Fruit fly (Drosophila melanogaster) whole organism, embryonic: Measurements from ENCODE around the gene Chrac-14.

Experiments
- Atf-2 ChIP-seq: fragments of 200-800 bp; sonication (Bioruptor generic); optimal IDR thresholded peaks from 2 replicates; lab custom pipeline; 2016; ENCODE audit warnings: missing biosample characterization, missing genetic modification characterization
- CG10209 ChIP-seq: fragments of 200-800 bp; sonication (Bioruptor generic); optimal IDR thresholded peaks from 3 replicates; lab custom pipeline; 2017; ENCODE audit warnings: missing biosample characterization, mild to moderate bottlenecking, missing genetic modification characterization, missing genetic modification reagents
- CG1024 ChIP-seq: fragments of 200-800 bp; sonication (Bioruptor generic); IDR thresholded peaks from 2 replicates; pipeline ENCODE4 v1.3.6; 2022; ENCODE audit warnings: missing biosample characterization, missing genetic modification characterization
- CG10321 ChIP-seq: fragments of 200-800 bp; sonication (Bioruptor generic); IDR thresholded peaks from 2 replicates; pipeline ENCODE4 v1.3.6; 2022; ENCODE audit warnings: missing biosample characterization, missing genetic modification characterization
- CG10654 ChIP-seq: fragments of 200-800 bp; sonication (Bioruptor generic); optimal IDR thresholded peaks from 2 replicates; lab custom pipeline; 2016; ENCODE audit warnings: missing biosample characterization, missing genetic modification characterization
- CG10979 ChIP-seq: fragments of 200-800 bp; sonication (Bioruptor generic); optimal IDR thresholded peaks from 2 replicates; lab custom pipeline; 2018; ENCODE audit warnings: missing biosample characterization, mild to moderate bottlenecking, missing genetic modification characterization, moderate library complexity
- CG11723 ChIP-seq: fragments of 200-800 bp; sonication (Bioruptor generic); optimal IDR thresholded peaks from 2 replicates; lab custom pipeline; 2017; ENCODE audit warnings: missing biosample characterization, mild to moderate bottlenecking, missing genetic modification characterization
- CG12391 ChIP-seq: fragments of 200-800 bp; sonication (Bioruptor generic); optimal IDR thresholded peaks from 3 replicates; lab custom pipeline; 2018; ENCODE audit warnings: missing biosample characterization, mild to moderate bottlenecking, missing genetic modification characterization, moderate library complexity
- CG13287 ChIP-seq: fragments of 200-800 bp; sonication (Bioruptor generic); IDR thresholded peaks from 2 replicates; pipeline ENCODE4 v1.3.6; 2022; ENCODE audit warnings: missing biosample characterization, missing genetic modification characterization; ENCODE audit not compliant: partially characterized antibody
- CG14050 ChIP-seq: fragments of 200-800 bp; sonication (Bioruptor generic); IDR thresholded peaks from 3 replicates; pipeline ENCODE4 v1.3.6; 2022; ENCODE audit warnings: missing biosample characterization, missing genetic modification characterization
- CG1529 ChIP-seq: fragments of 200-800 bp; sonication (Bioruptor generic); optimal IDR thresholded peaks from 3 replicates; lab custom pipeline; 2018; ENCODE audit warnings: missing biosample characterization, missing genetic modification characterization
- CG17568 ChIP-seq: fragments of 200-800 bp; sonication (Bioruptor generic); optimal IDR thresholded peaks from 2 replicates; lab custom pipeline; 2018; ENCODE audit warnings: missing biosample characterization, mild to moderate bottlenecking, missing genetic modification characterization, moderate library complexity
- CG17912 ChIP-seq: fragments of 200-800 bp; sonication (Bioruptor generic); optimal IDR thresholded peaks from 2 replicates; lab custom pipeline; 2018; ENCODE audit warnings: missing biosample characterization, mild to moderate bottlenecking, missing genetic modification characterization
- CG2875 ChIP-seq: fragments of 200-800 bp; sonication (Bioruptor generic); optimal IDR thresholded peaks from 2 replicates; lab custom pipeline; 2017; ENCODE audit warnings: missing biosample characterization, mild to moderate bottlenecking, missing genetic modification characterization, missing genetic modification reagents
- CG31365 ChIP-seq: fragments of 200-800 bp; sonication (Bioruptor generic); optimal IDR thresholded peaks from 2 replicates; lab custom pipeline; 2018; ENCODE audit warnings: missing biosample characterization, mild to moderate bottlenecking, missing genetic modification characterization
- CG5180 ChIP-seq: fragments of 200-800 bp; sonication (Bioruptor generic); optimal IDR thresholded peaks from 3 replicates; lab custom pipeline; 2017; ENCODE audit warnings: missing biosample characterization, missing genetic modification characterization, mild to moderate bottlenecking, moderate library complexity, missing genetic modification reagents
- CG6272 ChIP-seq: fragments of 200-800 bp; sonication (Bioruptor generic); IDR thresholded peaks from 2 replicates; pipeline ENCODE4 v1.3.6; 2022; ENCODE audit warnings: missing biosample characterization, missing genetic modification characterization
- CG6791 ChIP-seq: fragments of 200-800 bp; sonication (Bioruptor generic); IDR thresholded peaks from 3 replicates; pipeline ENCODE4 v1.3.6; 2022; ENCODE audit warnings: missing biosample characterization, missing genetic modification characterization; ENCODE audit not compliant: partially characterized antibody
- CG7372 ChIP-seq: fragments of 200-800 bp; sonication (Bioruptor generic); IDR thresholded peaks from 2 replicates; pipeline ENCODE4 v1.3.6; 2022; ENCODE audit warnings: missing biosample characterization, missing genetic modification characterization
- CG8290 ChIP-seq, 3 experiments: fragments of 200-800 bp; sonication (Bioruptor generic); optimal IDR thresholded peaks; 2 replicates each; lab custom pipeline; 2016 to 2019; ENCODE audit warnings: missing biosample characterization in 3 of 3, missing genetic modification characterization in 3 of 3, mild to moderate bottlenecking in 2 of 3, moderate library complexity in 1 of 3
- CG8359 ChIP-seq: fragments of 200-800 bp; sonication (Bioruptor generic); optimal IDR thresholded peaks from 2 replicates; lab custom pipeline; 2017; ENCODE audit warnings: missing biosample characterization, mild to moderate bottlenecking, missing genetic modification characterization, borderline replicate concordance
- CG8944 ChIP-seq: fragments of 200-800 bp; sonication (Bioruptor generic); optimal IDR thresholded peaks from 3 replicates; lab custom pipeline; 2016; ENCODE audit warnings: missing biosample characterization, missing genetic modification characterization
- CHES-1-like ChIP-seq: fragments of 200-800 bp; sonication (Bioruptor generic); optimal IDR thresholded peaks from 2 replicates; lab custom pipeline; 2016; ENCODE audit warnings: missing biosample characterization, missing genetic modification characterization
- Deaf1 ChIP-seq: fragments of 200-800 bp; optimal IDR thresholded peaks from 3 replicates; lab custom pipeline; 2019; ENCODE audit warnings: missing biosample characterization, mild to moderate bottlenecking, missing genetic modification characterization, moderate library complexity
- Drgx ChIP-seq: fragments of 200-800 bp; sonication (Bioruptor generic); IDR thresholded peaks from 2 replicates; pipeline ENCODE4 v1.3.6; 2022; ENCODE audit warnings: missing biosample characterization, missing genetic modification characterization
- E2f2 ChIP-seq: fragments of 200-800 bp; sonication (Bioruptor generic); IDR thresholded peaks from 2 replicates; pipeline ENCODE4 v1.3.6; 2022; ENCODE audit warnings: missing biosample characterization, missing genetic modification characterization
- Fer1 ChIP-seq: fragments of 200-800 bp; sonication (Bioruptor generic); optimal IDR thresholded peaks from 2 replicates; lab custom pipeline; 2017; ENCODE audit warnings: missing biosample characterization, mild to moderate bottlenecking, missing genetic modification characterization
- Fer3 ChIP-seq: fragments of 200-800 bp; sonication (Bioruptor generic); optimal IDR thresholded peaks from 2 replicates; lab custom pipeline; 2018; ENCODE audit warnings: missing biosample characterization, mild to moderate bottlenecking, missing genetic modification characterization, moderate library complexity
- Hsf ChIP-seq: fragments of 200-800 bp; sonication (Bioruptor generic); optimal IDR thresholded peaks from 3 replicates; lab custom pipeline; 2016; ENCODE audit warnings: missing biosample characterization, missing genetic modification characterization
- MBD-R2 ChIP-seq: fragments of 200-800 bp; sonication (Bioruptor generic); IDR thresholded peaks from 2 replicates; pipeline ENCODE4 v1.3.6; 2022; ENCODE audit warnings: missing biosample characterization, missing genetic modification characterization
- Opbp ChIP-seq: fragments of 200-800 bp; sonication (Bioruptor generic); IDR thresholded peaks from 3 replicates; pipeline ENCODE4 v1.3.6; 2022; ENCODE audit warnings: missing biosample characterization, missing genetic modification characterization; ENCODE audit not compliant: partially characterized antibody
- Pdp1 ChIP-seq, 2 experiments: fragments of 200-800 bp; sonication (Bioruptor generic); optimal IDR thresholded peaks; 3 replicates each; lab custom pipeline; 2016; ENCODE audit warnings: missing biosample characterization in 2 of 2, missing genetic modification characterization in 2 of 2, mild to moderate bottlenecking in 1 of 2, moderate library complexity in 1 of 2
- Sry-δ ChIP-seq: fragments of 200-800 bp; sonication (Bioruptor generic); optimal IDR thresholded peaks from 2 replicates; lab custom pipeline; 2016; ENCODE audit warnings: missing biosample characterization, missing genetic modification characterization
- Taf1 ChIP-seq: fragments of 200-800 bp; sonication (Bioruptor generic); IDR thresholded peaks from 2 replicates; pipeline ENCODE4 v1.3.6; 2022; ENCODE audit warnings: missing biosample characterization, missing genetic modification characterization
- Usf ChIP-seq: fragments of 200-800 bp; sonication (Bioruptor generic); optimal IDR thresholded peaks from 2 replicates; lab custom pipeline; 2017; ENCODE audit warnings: missing genotype, missing biosample characterization, missing genetic modification characterization
- chn ChIP-seq: fragments of 200-800 bp; sonication (Bioruptor generic); optimal IDR thresholded peaks from 2 replicates; lab custom pipeline; 2016; ENCODE audit warnings: missing biosample characterization, missing genetic modification characterization
- fd102C ChIP-seq: fragments of 200-800 bp; sonication (Bioruptor generic); optimal IDR thresholded peaks from 2 replicates; lab custom pipeline; 2018; ENCODE audit warnings: missing biosample characterization, mild to moderate bottlenecking, missing genetic modification characterization, moderate library complexity
- fd3F ChIP-seq: fragments of 200-800 bp; sonication (Bioruptor generic); optimal IDR thresholded peaks from 2 replicates; lab custom pipeline; 2018; ENCODE audit warnings: missing biosample characterization, mild to moderate bottlenecking, missing genetic modification characterization, moderate library complexity
- fd96Cb ChIP-seq: fragments of 200-800 bp; sonication (Bioruptor generic); optimal IDR thresholded peaks from 2 replicates; lab custom pipeline; 2018; ENCODE audit warnings: missing biosample characterization, mild to moderate bottlenecking, missing genetic modification characterization, moderate library complexity
- hkb ChIP-seq, 2 experiments: fragments of 200-800 bp in 1 of 2; fragments of >200 bp in 1 of 2; sonication (Bioruptor generic) in 1 of 2; IDR thresholded peaks in 1 of 2; optimal IDR thresholded peaks in 1 of 2; 2 replicates each; pipeline versions ENCODE4 v1.3.6 to Lab custom; 2017 to 2022; ENCODE audit warnings: missing biosample characterization in 1 of 2, missing genetic modification characterization in 1 of 2
- pfk ChIP-seq: fragments of 200-800 bp; sonication (Bioruptor generic); optimal IDR thresholded peaks from 2 replicates; lab custom pipeline; 2018; ENCODE audit warnings: missing biosample characterization, mild to moderate bottlenecking, missing genetic modification characterization, moderate library complexity
- prd ChIP-seq, 3 experiments: fragments of >200 bp in 2 of 3; fragments of 200-800 bp in 1 of 3; sonication (Bioruptor generic) in 1 of 3; optimal IDR thresholded peaks in 2 of 3; IDR thresholded peaks in 1 of 3; 2 replicates in 2 of 3; 3 replicates in 1 of 3; pipeline versions ENCODE4 v1.3.6 to Lab custom; 2017 to 2022; ENCODE audit warnings: missing biosample characterization in 1 of 3, missing genetic modification characterization in 1 of 3
- repo ChIP-seq: fragments of 200-800 bp; sonication (Bioruptor generic); optimal IDR thresholded peaks from 2 replicates; lab custom pipeline; 2016; ENCODE audit warnings: missing biosample characterization, missing genetic modification characterization
- ro ChIP-seq: fragments of 200-800 bp; sonication (Bioruptor generic); IDR thresholded peaks from 2 replicates; pipeline ENCODE4 v1.3.6; 2022; ENCODE audit warnings: missing biosample characterization, missing genetic modification characterization
- sens-2 ChIP-seq: fragments of 200-800 bp; sonication (Bioruptor generic); IDR thresholded peaks from 2 replicates; pipeline ENCODE4 v1.3.6; 2022; ENCODE audit warnings: missing biosample characterization, missing genetic modification characterization
- shn ChIP-seq: fragments of 200-800 bp; sonication (Bioruptor generic); optimal IDR thresholded peaks from 3 replicates; lab custom pipeline; 2016; ENCODE audit warnings: missing biosample characterization, missing genetic modification characterization
- sisA ChIP-seq: fragments of 200-800 bp; sonication (Bioruptor generic); IDR thresholded peaks from 2 replicates; pipeline ENCODE4 v1.3.6; 2022; ENCODE audit warnings: missing biosample characterization, missing genetic modification characterization
- tna ChIP-seq: fragments of 200-800 bp; sonication (Bioruptor generic); IDR thresholded peaks from 2 replicates; pipeline ENCODE4 v1.3.6; 2022; ENCODE audit warnings: missing biosample characterization, missing genetic modification characterization; ENCODE audit not compliant: partially characterized antibody
- trh ChIP-seq: fragments of 200-800 bp; sonication (Bioruptor generic); optimal IDR thresholded peaks from 2 replicates; lab custom pipeline; 2016; ENCODE audit warnings: missing biosample characterization, missing genetic modification characterization
- zfh1 ChIP-seq: fragments of 200-800 bp; sonication (Bioruptor generic); IDR thresholded peaks from 3 replicates; pipeline ENCODE4 v1.3.6; 2022; ENCODE audit warnings: missing biosample characterization, missing genetic modification characterization

Gene Chrac-14

dm6 chr2L:8449358-8449757 lies 12.2 kb downstream of the Chrac-14 start, which contains the start of gene Aasdh:
TSS of gene Aasdh (minus strand) at chr2L:8449576.
- TF ChIP-seq Fer1 (GFP tag; lab: Kevin White, UChicago) (no peak), Usf (GFP tag; lab: Kevin White, UChicago) (no peak), CG6791 (GFP tag; lab: Robert Waterston, UW) (no peak), zfh1 (no peak), fd3F (no peak), sisA (GFP tag; lab: Robert Waterston, UW) (no peak), CHES-1-like (no peak), chn (no peak), Deaf1 (no peak), CG2875 (GFP tag; lab: Kevin White, UChicago) (no peak), shn (no peak), Hsf (GFP tag; lab: Kevin White, UChicago) (no peak), Sry-δ (GFP tag; lab: Kevin White, UChicago) (peak; percentile 74), CG12391 (tag; lab: Kevin White, UChicago) (no peak), CG10321 (GFP tag; lab: Robert Waterston, UW) (no peak), CG5180 (GFP tag; lab: Kevin White, UChicago) (no peak), CG10209 (no peak), Taf1 (no peak), CG17912 (GFP tag; lab: Kevin White, UChicago) (no peak), CG11723 (GFP tag; lab: Kevin White, UChicago) (no peak), fd102C (GFP tag; lab: Kevin White, UChicago) (no peak), ro (GFP tag; lab: Robert Waterston, UW) (no peak), fd96Cb (tag; lab: Kevin White, UChicago) (no peak), CG7372 (GFP tag; lab: Robert Waterston, UW) (no peak), CG14050 (GFP tag; lab: Robert Waterston, UW) (no peak), MBD-R2 (GFP tag; lab: Robert Waterston, UW) (peak; percentile 77), CG10654 (GFP tag; lab: Kevin White, UChicago) (no peak), repo (GFP tag; lab: Kevin White, UChicago) (no peak), Pdp1 (GFP tag; optimal IDR thresholded peaks at IDR 0.05; lab: Kevin White, UChicago) (no peak), tna (GFP tag; lab: Robert Waterston, UW) (no peak), CG8359 (GFP tag; lab: Kevin White, UChicago) (no peak), CG31365 (no peak), Drgx (GFP tag; lab: Robert Waterston, UW) (no peak), hkb (optimal IDR thresholded peaks at IDR 0.05; lab: Kevin White, UChicago) (no peak), hkb (GFP tag; IDR thresholded peaks at IDR 0.05; lab: Robert Waterston, UW) (no peak), CG8944 (GFP tag; lab: Kevin White, UChicago) (no peak), prd (optimal IDR thresholded peaks at IDR 0.05; lab: Kevin White, UChicago) (no peak), prd (GFP tag; IDR thresholded peaks at IDR 0.05; lab: Robert Waterston, UW) (no peak), trh (GFP tag; lab: Kevin White, UChicago) (no peak), pfk (GFP tag; lab: Kevin White, UChicago) (no peak), CG10979 (tag; lab: Kevin White, UChicago) (no peak), sens-2 (GFP tag; lab: Robert Waterston, UW) (no peak), CG1529 (no peak), CG17568 (no peak), CG13287 (GFP tag; lab: Robert Waterston, UW) (peak; percentile 48; the same call in 1 of the 2 replicates), Opbp (GFP tag; lab: Robert Waterston, UW) (0 out of 3 replicates have a peak, but pooled peaks have one; percentile 19), Atf-2 (GFP tag; lab: Kevin White, UChicago) (no peak), CG8290 (GFP tag; optimal IDR thresholded peaks at IDR 0.05; lab: Kevin White, UChicago) (no peak), CG8290 (tag; optimal IDR thresholded peaks at IDR 0.05; lab: Kevin White, UChicago) (no peak), E2f2 (GFP tag; lab: Robert Waterston, UW) (peak; percentile 90), CG1024 (GFP tag; lab: Robert Waterston, UW) (no peak), Fer3 (tag; lab: Kevin White, UChicago) (no peak), CG6272 (GFP tag; lab: Robert Waterston, UW) (no peak)
